Worm (Caenorhabditis elegans) whole organism, midembryonic: Measurements from ENCODE around the gene F25B3.4.

Source experiments
- T22C8.4 ChIP-seq: fragments of 200-800 bp; sonication (Bioruptor generic); IDR thresholded peaks from 2 replicates; pipeline ENCODE4 v1.3.6; 2022; ENCODE audit warnings: missing genetic modification characterization, missing compliant biosample characterization
- cog-1 ChIP-seq: sonication (generic microtip); optimal IDR thresholded peaks from 2 replicates; lab custom pipeline; 2016; ENCODE audit warnings: missing genetic modification characterization, missing compliant biosample characterization
- flt-1 ChIP-seq: fragments of 200-800 bp; sonication (Bioruptor generic); IDR thresholded peaks from 2 replicates; pipeline ENCODE4 v1.3.6; 2022; ENCODE audit warnings: missing genetic modification characterization, missing compliant biosample characterization
- klf-2 ChIP-seq: fragments of 200-800 bp; sonication (Bioruptor generic); conservative IDR thresholded peaks from 2 replicates; pipeline ENCODE4 v1.3.6; 2022; ENCODE audit warnings: missing genetic modification reagents, missing genetic modification characterization, missing compliant biosample characterization
- med-1 ChIP-seq: sonication (generic microtip); optimal IDR thresholded peaks from 2 replicates; lab custom pipeline; 2017; ENCODE audit warnings: missing genetic modification characterization, mild to moderate bottlenecking, missing compliant biosample characterization, antibody characterized with exemption, missing genetic modification reagents; ENCODE audit not compliant: insufficient read depth
- ref-1 ChIP-seq: fragments of 200-800 bp; sonication (Bioruptor generic); conservative IDR thresholded peaks from 2 replicates; pipeline ENCODE4 v1.3.6; 2022; ENCODE audit warnings: missing genetic modification reagents, missing genetic modification characterization, missing compliant biosample characterization
- tab-1 ChIP-seq: fragments of 200-800 bp; sonication (Bioruptor generic); IDR thresholded peaks from 2 replicates; pipeline ENCODE4 v1.3.6; 2022; ENCODE audit warnings: missing genetic modification characterization, missing compliant biosample characterization
- ztf-23 ChIP-seq: fragments of 200-800 bp; sonication (Bioruptor generic); IDR thresholded peaks from 2 replicates; pipeline ENCODE4 v1.3.6; 2022; ENCODE audit warnings: missing genetic modification reagents, missing genetic modification characterization, missing compliant biosample characterization
- ztf-29 ChIP-seq: fragments of 200-800 bp; sonication (Bioruptor generic); IDR thresholded peaks from 2 replicates; pipeline ENCODE4 v1.3.6; 2022; ENCODE audit warnings: missing genetic modification reagents, missing genetic modification characterization, missing compliant biosample characterization

The F25B3.4 gene

DNA sequence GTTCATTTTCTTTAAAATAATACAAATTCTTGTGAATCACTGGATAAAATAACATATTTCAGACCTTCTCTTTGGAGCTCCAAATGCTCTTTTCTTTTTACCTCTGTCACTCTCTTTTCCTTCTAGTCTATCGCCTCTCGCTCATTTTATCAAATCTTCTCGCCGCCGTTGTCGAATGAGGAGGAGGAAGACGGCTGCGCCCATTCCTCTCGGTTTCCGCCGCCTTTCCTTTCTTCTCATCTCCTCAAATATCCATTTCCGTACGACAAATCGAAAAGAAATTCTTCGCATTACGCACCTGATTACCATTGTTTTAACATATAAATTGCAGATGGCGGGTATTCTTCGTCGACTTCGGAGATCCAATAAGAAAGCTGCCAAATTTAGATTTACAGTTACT lies 18.3 kb downstream of the F25B3.4 start, which contains the start of gene ehbp-1:
TSS of gene ehbp-1 (plus strand) at position 332 of the 400 bp plus-strand sequence.
- no peak for TF ChIP-seq flt-1 (GFP tag; lab: Robert Waterston, UW)
- no peak for TF ChIP-seq klf-2 (GFP tag; lab: Robert Waterston, UW)
- no peak for TF ChIP-seq cog-1
- TF ChIP-seq med-1 (GFP tag; lab: Kevin White, UChicago): no peak
- TF ChIP-seq ref-1: no peak
- no peak for TF ChIP-seq tab-1 (GFP tag; lab: Robert Waterston, UW)
- no peak for TF ChIP-seq ztf-29 (GFP tag; lab: Robert Waterston, UW)

DNA sequence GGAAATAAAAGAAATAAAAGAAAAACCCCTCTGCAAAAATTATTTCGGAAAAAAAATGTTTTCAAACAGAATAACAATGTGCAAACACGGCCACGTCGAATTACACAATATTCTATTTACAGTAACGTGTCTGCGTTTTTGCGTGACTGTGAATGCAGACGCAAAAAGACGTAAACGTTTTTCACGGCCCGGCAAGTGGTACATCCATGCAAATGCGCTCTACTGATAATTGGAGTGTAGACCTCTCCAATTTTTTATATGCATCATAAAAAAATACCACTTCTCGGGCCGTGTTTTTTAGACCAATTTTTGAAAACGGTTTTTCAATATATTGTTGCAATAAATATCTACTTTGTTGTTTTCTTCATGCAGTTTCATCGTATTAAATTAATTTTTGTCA lies 19.1 kb downstream of the F25B3.4 start, which contains the start of gene nstp-10:
TSS of gene nstp-10 (minus strand) at position 378 of the 400 bp plus-strand sequence.
- TF ChIP-seq cog-1 (peak; percentile 23), med-1 (GFP tag; lab: Kevin White, UChicago) (no peak)

DNA sequence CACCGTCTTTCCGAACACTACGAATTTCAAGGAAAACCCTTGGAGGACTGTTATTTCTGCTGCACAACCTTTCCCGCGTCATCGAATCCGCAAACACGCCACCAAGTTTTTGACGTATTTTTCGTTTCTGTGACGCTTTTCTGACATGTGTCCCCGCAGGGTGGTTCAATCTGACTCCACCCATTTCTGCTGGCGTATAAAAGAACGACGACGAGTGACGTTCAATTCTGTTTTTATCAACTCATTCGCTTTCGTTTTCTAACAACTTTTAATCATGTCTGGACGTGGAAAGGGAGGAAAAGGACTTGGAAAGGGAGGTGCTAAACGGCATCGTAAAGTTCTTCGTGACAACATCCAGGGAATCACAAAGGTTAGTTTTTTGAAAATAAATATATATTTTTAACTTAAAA lies 21.7 kb downstream of the F25B3.4 start, which contains the start of gene his-37:
TSS of gene his-37 (plus strand) at position 246 of the 410 bp plus-strand sequence.
- TF ChIP-seq med-1 (GFP tag; lab: Kevin White, UChicago) (no peak), ztf-23 (GFP tag; lab: Robert Waterston, UW) (peak; percentile 83), cog-1 (peak; percentile 93), klf-2 (GFP tag; lab: Robert Waterston, UW) (no peak), tab-1 (GFP tag; lab: Robert Waterston, UW) (peak; percentile 50; the same call in 1 of the 2 replicates), flt-1 (GFP tag; lab: Robert Waterston, UW) (peak; percentile 81)

DNA sequence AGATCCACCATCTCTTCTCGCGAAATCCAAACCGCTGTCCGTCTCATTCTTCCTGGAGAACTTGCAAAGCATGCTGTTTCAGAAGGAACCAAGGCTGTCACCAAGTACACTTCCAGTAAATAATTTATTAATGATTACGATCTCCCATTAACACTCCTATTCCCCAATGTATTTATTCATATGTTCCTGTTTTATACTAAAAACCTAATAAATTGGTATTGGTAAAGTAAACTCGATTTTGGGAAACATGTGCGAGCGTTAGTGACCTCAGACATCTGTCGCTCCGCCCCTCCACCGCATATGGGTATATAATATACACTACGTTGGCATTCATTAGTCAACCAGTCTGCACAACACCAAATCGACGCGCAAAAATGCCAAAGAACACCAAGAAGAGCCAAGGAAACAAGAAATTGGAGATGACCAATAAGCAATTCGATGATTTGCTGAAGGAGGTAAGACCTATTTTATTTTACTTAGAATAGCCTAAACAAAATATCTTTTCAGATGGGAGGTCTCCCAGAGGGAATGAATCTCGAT lies 22.5 kb downstream of the F25B3.4 start, which contains the start of gene C50F4.6:
TSS of gene C50F4.6 (plus strand) at position 51 of the 540 bp plus-strand sequence.
- TF ChIP-seq med-1 (GFP tag; lab: Kevin White, UChicago) (no peak), flt-1 (GFP tag; lab: Robert Waterston, UW) (no peak), ztf-23 (GFP tag; lab: Robert Waterston, UW) (no peak), ztf-29 (GFP tag; lab: Robert Waterston, UW) (no peak), T22C8.4 (GFP tag; lab: Robert Waterston, UW) (no peak), tab-1 (GFP tag; lab: Robert Waterston, UW) (no peak), cog-1 (no peak), ref-1 (no peak), klf-2 (GFP tag; lab: Robert Waterston, UW) (no peak)

ce11 chrV:9545238-9545709 lies 23.3 kb downstream of the F25B3.4 start, which contains the start of the genes his-35 and his-41:
TSS of gene his-35 (minus strand) at chrV:9545288.
TSS of gene his-41 (plus strand) at chrV:9545536.
- TF ChIP-seq tab-1 (GFP tag; lab: Robert Waterston, UW): no peak
- TF ChIP-seq cog-1: no peak
- TF ChIP-seq ztf-29 (GFP tag; lab: Robert Waterston, UW): 0 out of 2 replicates have a peak, but pooled peaks have one; percentile 20
- TF ChIP-seq T22C8.4 (GFP tag; lab: Robert Waterston, UW): peak; percentile 46
- 0 out of 2 replicates have a peak, but pooled peaks have one; percentile 9 for TF ChIP-seq flt-1 (GFP tag; lab: Robert Waterston, UW)
- TF ChIP-seq ref-1: no peak

ce11 chrV:9544176-9544632 lies 24.4 kb downstream of the F25B3.4 start, which contains the start of gene mdf-1:
TSS of gene mdf-1 (minus strand) at chrV:9544226.
- TF ChIP-seq klf-2 (GFP tag; lab: Robert Waterston, UW): 0 out of 2 replicates have a peak, but pooled peaks have one; percentile 35
- peak; percentile 28 for TF ChIP-seq med-1 (GFP tag; lab: Kevin White, UChicago)
- no peak for TF ChIP-seq T22C8.4 (GFP tag; lab: Robert Waterston, UW)
- TF ChIP-seq ref-1: 0 out of 2 replicates have a peak, but pooled peaks have one; percentile 33
- peak; percentile 67; the same call in 1 of the 2 replicates for TF ChIP-seq ztf-23 (GFP tag; lab: Robert Waterston, UW)
- 0 out of 2 replicates have a peak, but pooled peaks have one; percentile 52 for TF ChIP-seq flt-1 (GFP tag; lab: Robert Waterston, UW)
- TF ChIP-seq cog-1: no peak

ce11 chrV:9541506-9541905 lies 27.1 kb downstream of the F25B3.4 start, which contains the start of gene C50F4.16:
TSS of gene C50F4.16 (minus strand) at chrV:9541606.
- no peak for TF ChIP-seq ztf-29 (GFP tag; lab: Robert Waterston, UW)
- TF ChIP-seq ref-1: no peak
- TF ChIP-seq cog-1: no peak
- TF ChIP-seq klf-2 (GFP tag; lab: Robert Waterston, UW): no peak
- TF ChIP-seq T22C8.4 (GFP tag; lab: Robert Waterston, UW): no peak
- no peak for TF ChIP-seq med-1 (GFP tag; lab: Kevin White, UChicago)
- TF ChIP-seq ztf-23 (GFP tag; lab: Robert Waterston, UW): no peak
- no peak for TF ChIP-seq tab-1 (GFP tag; lab: Robert Waterston, UW)
- TF ChIP-seq flt-1 (GFP tag; lab: Robert Waterston, UW): no peak

DNA sequence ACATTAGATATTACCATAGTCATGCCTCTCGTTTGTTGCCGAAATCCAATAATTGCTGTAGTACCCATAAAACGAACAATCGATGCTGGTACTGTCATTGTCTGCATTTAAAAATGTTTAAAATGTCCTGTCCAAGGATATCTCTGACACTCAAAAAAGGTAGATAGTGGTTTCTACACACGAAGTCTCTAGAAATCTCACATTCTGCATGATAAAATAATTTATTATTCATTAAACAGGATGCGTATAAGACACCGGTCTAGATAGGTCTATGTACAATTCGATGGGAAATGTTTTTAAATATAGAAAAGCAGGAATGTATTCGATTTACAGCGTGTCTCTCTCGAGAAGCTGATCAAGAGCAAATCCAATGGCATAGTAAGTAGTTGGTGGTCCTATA lies 29.0 kb downstream of the F25B3.4 start, which contains the start of gene C50F4.12:
TSS of gene C50F4.12 (minus strand) at position 101 of the 400 bp plus-strand sequence.
- TF ChIP-seq ztf-23 (GFP tag; lab: Robert Waterston, UW) (no peak), tab-1 (GFP tag; lab: Robert Waterston, UW) (no peak), cog-1 (no peak), flt-1 (GFP tag; lab: Robert Waterston, UW) (no peak), med-1 (GFP tag; lab: Kevin White, UChicago) (no peak), ref-1 (no peak), T22C8.4 (GFP tag; lab: Robert Waterston, UW) (no peak), klf-2 (GFP tag; lab: Robert Waterston, UW) (no peak), ztf-29 (GFP tag; lab: Robert Waterston, UW) (no peak)

DNA sequence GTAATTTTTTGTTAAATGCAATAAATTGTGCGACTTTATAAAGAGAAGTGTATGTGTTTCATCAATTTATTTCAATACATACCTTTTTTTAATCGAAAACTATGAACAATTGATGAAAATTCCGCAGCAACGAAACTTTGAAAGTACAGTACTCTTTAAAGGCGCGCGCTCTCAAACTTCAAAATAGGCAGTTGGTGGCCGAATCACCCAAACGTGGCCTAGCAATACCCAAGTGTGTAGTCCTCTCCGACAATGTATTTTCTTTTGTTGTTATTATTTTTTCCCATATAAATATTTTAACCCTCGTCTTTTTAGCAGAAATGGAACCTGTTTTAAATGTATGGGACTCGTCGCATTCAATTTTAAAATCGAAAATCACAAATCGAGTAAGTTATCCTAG lies 32.1 kb downstream of the F25B3.4 start, which contains the start of gene C50F4.4:
TSS of gene C50F4.4 (plus strand) at position 267 of the 400 bp plus-strand sequence.
- TF ChIP-seq tab-1 (GFP tag; lab: Robert Waterston, UW) (no peak), ztf-29 (GFP tag; lab: Robert Waterston, UW) (no peak), ztf-23 (GFP tag; lab: Robert Waterston, UW) (0 out of 2 replicates have a peak, but pooled peaks have one; percentile 15), cog-1 (no peak)
